Fruit fly (Drosophila melanogaster) whole organism, embryonic: ENCODE results near the gene CG17264.

Experiments used
- CG17912 ChIP-seq: fragments of 200-800 bp; sonication (Bioruptor generic); optimal IDR thresholded peaks from 2 replicates; lab custom pipeline; 2018; ENCODE audit warnings: missing biosample characterization, mild to moderate bottlenecking, missing genetic modification characterization
- gcm ChIP-seq: fragments of 200-800 bp; sonication (Bioruptor generic); optimal IDR thresholded peaks from 2 replicates; lab custom pipeline; 2019; ENCODE audit warnings: missing biosample characterization, mild to moderate bottlenecking, missing genetic modification characterization, moderate library complexity

- TF ChIP-seq CG17912 (GFP tag; lab: Kevin White, UChicago) (peak; percentile 33), gcm (peak; percentile 85)
Measured at dm6 chr2L:3037153-3037579, 18.9 kb downstream of the CG17264 start, which contains the start of the genes CG17260 and SerRS.
